Worm (Caenorhabditis elegans) whole organism, dauer: ENCODE results near the gene chst-1.

Experiments
- unc-62 ChIP-seq: sonication (generic microtip); optimal IDR thresholded peaks from 2 replicates; lab custom pipeline; 2017; ENCODE audit warnings: missing biosample characterization, missing genetic modification reagents, missing genetic modification characterization

The chst-1 gene

DNA sequence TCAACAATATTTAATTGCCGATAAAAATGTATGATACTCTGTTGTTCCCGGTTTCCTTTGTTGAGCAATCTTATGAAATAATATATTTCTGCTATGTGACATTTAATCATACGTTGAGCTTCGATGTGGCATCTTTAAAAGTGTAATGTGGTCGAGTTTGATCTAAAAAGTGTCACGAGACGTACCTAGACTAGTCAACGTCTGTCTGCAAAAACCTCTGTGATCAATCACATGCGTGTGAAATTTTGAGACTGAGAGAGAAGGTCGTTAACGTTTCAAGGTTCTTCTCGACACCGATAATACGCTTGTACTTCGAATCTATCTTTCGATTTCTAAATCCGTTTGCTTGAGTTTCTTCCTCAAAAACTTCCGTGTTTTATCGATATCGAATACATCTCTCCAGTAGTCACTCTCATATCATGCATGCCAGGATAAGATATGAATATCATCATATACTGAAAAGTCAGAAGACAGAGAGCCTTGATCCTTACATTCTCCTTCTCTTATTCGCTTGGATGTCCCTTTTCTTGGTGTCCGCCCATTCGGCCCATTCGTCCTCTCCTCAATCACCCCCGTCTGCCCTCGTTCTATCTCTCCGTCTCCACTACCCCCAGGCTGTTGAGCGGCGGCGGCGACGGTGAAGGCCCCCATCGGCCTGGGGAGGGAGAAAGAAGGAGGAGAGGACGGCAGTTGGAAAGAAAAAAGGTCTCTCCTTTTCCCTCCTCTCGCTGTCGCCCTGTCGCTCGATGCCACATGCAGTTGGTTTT, 21.7 kb upstream of the chst-1 start:
- TF ChIP-seq unc-62 (GFP tag; lab: Kevin White, UChicago): no peak

DNA sequence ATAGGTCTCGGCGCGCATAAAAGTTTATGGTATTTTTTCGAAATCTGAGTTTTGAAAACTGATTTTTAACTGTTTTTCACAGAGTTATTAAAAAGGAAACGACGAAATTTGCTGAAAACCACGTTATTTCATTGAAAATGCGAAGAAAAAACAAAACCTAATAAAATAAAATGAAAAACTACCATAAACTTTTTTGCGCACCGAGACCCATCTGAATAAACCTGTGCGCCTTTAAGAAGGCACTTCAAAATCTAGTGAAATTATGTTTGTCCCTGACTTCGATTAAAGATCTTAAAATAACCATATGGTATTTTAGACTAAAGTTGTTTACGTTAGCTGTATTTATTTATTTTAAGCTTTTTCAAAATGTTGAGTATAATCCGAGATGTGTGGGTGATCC, 21.0 kb upstream of the chst-1 start:
- TF ChIP-seq unc-62 (GFP tag; lab: Kevin White, UChicago): no peak

DNA sequence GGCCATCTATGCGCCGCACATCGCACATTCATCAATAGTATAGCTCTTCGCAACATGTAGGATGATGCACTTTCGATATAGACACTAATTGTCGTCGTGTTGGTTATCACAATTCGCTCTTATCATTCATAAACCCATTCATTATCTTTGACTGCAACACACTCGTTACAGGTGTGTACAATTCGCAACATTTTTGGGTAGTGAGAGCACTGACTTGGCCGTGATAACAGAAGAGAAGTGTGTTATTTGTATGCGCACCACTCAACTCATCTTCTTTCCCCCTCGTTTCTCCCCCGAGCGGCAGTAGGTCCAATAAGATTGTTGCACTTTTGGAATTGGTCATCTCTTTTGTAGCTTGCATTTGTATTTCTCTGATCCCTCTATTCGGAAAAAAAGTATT, 20.5 kb upstream of the chst-1 start:
- no peak for TF ChIP-seq unc-62 (GFP tag; lab: Kevin White, UChicago)

DNA sequence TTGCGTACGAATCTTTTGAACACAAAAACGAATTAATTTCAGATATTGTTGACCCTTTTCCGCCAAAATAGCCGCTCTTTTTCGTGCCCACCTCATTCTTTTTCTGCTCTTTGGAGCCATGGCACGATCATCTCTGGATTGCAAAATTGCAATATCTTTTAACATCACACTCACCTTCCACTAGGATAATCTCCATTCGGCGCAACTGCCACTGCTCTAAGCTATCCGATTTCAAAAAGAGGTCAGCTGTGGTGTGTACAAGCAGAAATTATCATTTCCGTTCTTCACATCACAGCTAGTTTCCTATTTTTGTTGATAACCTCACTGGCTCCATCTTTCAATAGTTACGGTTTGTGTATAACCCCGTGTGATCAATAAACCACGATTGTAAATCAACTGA, 19.8 kb upstream of the chst-1 start:
- TF ChIP-seq unc-62 (GFP tag; lab: Kevin White, UChicago): no peak

DNA sequence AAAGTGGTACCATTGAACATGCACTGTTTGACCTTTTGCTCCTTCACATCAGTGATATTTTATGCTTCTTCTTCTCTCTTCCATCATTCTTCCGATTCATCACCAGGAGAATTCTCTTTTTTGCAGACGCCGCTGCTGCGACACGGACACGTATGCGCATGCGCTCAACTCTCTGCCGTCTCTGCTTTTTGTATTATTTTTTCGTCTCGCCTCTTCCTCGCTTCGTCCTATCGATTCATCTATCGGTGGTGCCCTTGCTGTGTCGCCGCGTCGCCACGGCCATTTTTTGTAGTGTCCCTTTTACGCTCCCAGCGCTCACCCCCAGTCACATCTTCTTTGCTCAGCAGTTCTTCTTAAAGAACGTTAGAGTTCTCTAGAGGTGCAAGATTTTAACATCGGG, 19.4 kb upstream of the chst-1 start:
- TF ChIP-seq unc-62 (GFP tag; lab: Kevin White, UChicago): no peak

DNA sequence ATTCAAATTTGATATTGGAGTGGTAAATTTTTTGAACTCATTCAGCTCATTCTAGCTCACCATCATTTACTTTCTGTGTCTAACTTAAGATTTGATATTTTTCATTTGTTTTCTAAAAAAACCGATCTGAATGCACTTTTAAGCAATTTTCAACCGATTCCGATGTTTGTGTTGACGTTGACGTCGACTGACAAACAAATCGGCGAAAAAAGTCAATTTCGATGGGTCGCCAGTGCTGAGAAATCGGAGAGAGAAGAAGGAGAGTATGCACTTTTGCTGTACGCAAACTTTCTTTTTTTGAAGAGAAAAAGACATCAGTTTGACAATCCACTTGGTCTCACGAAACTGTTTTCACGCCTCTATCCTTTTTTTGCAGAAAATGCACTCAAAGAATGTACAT, 18.7 kb upstream of the chst-1 start:
- no peak for TF ChIP-seq unc-62 (GFP tag; lab: Kevin White, UChicago)

DNA sequence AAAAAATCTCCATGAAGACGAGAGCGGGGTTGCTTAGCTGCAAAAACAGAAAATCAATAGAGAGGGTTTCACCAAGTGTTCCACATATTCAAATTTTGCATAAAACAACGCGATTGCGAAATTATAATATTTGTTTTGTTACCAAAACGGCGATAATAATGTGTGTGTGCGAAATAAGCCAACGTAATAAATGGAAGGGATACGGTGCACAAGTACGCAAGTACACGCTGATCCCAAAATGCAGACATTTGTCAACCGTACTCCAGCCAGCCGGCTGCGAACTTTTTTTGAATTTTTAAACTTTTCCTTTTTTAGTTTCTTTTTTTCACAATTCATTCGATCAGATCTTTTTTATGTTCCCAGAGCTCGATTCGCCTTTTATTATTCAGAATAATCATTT, 18.1 kb upstream of the chst-1 start, which contains the start of gene ire-1:
ire-1 (minus strand) TSS at position 44 of the 400 bp plus-strand sequence.
- no peak for TF ChIP-seq unc-62 (GFP tag; lab: Kevin White, UChicago)

DNA sequence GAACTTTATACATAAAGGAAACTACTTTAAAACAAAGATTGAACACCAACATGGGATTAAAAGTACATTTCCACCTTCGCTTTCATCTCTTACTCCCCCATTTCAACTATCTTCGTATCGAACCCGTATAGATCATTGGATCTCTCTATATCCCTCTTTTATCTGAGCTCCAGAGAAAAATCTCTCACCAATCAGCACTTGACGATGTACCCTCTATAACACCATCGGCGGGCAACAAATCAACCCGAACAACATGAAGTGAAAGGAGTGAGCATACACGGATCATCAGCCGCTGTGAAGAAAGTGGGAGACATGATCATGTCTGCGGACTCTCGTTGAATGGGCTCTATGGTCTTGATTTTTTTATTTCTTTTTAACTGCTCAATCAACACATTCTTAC, 10.7 kb upstream of the chst-1 start:
- TF ChIP-seq unc-62 (GFP tag; lab: Kevin White, UChicago): no peak

DNA sequence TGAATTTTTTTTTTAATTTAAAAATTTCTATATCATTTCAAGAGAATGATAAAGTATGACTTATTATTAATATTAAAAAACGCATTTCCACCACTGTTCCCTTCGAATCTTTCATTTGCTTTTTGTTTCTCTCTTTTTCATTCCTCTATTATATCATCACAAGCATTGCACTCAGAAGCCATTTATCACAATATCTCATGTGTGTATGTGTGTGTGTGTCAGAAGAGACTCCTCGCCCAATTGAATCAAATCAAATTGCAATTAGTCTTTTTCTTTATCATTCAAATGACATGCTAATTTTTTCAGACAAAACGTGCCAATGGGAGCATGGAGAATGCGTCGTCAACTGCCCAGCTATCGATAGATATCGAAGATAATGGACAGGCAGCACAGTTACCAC, 9.4 kb upstream of the chst-1 start, which contains the start of gene unc-105:
unc-105 (plus strand) TSS at position 301 of the 400 bp plus-strand sequence.
- TF ChIP-seq unc-62 (GFP tag; lab: Kevin White, UChicago): no peak

DNA sequence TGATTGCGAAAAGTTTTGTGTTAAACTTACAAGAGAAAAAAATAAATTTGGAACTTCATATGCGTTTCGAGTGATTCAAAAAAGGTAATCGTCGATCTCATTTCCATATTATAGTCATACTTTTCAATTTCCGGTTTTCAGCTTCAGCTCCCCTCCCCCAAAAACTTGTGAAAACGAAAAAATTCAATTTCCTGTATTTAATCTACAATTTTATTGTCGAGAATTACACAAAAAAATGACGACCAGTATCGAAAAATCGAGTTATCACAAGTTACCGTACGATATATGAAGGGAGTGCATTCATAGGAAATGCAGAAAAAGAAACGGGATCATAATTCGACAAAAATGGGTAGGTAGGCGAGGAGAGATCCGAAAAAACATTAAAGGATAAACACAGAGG, 5.3 kb upstream of the chst-1 start, which contains the start of gene lron-4:
lron-4 (minus strand) TSS at position 101 of the 400 bp plus-strand sequence.
- TF ChIP-seq unc-62 (GFP tag; lab: Kevin White, UChicago): no peak

DNA sequence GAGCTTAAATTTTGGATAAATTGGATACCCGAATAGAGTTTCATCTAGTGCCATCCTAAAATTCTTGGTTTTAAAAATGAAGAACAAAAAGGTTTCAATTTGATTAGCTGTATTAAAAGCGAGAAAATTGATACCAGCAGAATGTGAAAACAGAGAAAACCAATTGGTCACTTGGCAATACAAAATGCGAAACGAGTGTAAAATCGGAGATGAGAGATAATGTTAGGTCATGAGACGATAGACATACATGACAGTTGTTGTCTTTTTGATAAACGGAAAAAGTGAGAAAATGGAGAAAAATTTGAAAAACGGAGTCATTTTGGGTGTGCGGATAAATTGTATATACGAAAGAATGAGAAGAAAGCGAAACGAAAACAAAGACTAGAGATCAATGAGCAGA, 1.8 kb downstream of the chst-1 start, which contains the start of gene sfxn-5:
sfxn-5 (minus strand) TSS at position 55 of the 400 bp plus-strand sequence.
- TF ChIP-seq unc-62 (GFP tag; lab: Kevin White, UChicago): no peak

DNA sequence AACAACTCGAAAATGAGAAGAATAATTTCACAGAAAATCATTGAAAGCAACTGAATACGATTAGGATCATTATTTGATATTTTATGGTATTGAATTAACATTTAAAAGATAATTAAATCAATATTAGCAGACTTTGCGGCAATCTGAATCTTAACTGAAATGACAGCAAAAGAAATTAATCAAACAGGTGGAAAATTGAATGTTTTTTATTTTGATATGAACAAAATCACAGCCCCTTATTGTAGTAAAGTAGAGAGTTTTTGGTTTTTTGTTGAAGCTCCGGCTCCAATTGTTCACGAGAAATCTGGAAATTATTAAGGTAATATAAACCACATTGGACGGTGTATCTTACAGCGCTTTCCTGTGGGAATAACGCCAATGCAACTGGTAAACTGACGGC, 4.7 kb downstream of the chst-1 start, which contains the start of gene sre-2:
sre-2 (minus strand) TSS at position 101 of the 400 bp plus-strand sequence.
- no peak for TF ChIP-seq unc-62 (GFP tag; lab: Kevin White, UChicago)

DNA sequence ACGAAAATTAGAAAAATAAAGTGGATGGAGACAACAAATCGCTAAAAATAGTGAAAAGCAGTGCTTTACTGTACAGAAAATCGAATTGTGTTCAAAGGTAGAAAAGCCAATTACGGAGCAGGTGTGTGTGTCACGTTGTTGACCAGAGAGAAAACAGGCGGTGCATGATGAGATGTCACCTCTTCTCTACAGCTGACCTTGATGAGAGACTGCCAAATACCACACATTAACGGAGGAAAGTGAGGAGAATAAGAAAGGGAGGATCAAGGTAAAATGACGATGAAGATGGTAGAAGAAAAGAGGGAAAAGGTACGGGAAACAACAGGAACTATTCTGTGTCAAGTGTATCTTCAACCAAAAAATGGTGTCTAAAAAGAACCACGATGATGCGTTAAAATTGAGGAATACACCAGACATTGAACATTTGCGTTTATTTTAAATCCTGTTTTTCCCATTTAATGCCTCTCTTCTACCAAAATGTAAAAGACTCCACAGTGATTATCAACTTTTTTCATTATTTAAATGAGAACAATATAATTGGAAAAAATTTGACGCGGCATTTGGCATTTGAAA, 7.5 kb downstream of the chst-1 start:
- TF ChIP-seq unc-62 (GFP tag; lab: Kevin White, UChicago): no peak

DNA sequence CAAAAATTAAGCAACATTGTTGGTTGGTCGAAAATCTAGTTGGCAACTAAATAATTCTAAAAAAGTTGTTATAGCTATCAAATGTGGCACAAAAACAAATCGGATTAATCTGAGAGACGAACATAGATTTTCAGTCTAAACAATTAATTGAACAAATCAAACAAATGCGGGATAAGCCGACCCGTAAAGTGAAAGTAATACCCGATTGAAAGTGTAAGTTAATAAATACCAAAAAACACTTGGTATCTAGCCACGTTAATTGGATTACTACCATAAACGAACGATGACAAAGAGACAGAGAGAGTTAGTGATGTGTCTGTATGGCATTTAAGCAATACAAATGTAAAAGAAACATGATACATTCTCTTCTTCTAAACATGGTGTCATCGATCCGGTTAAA, 12.9 kb downstream of the chst-1 start:
- TF ChIP-seq unc-62 (GFP tag; lab: Kevin White, UChicago): no peak

DNA sequence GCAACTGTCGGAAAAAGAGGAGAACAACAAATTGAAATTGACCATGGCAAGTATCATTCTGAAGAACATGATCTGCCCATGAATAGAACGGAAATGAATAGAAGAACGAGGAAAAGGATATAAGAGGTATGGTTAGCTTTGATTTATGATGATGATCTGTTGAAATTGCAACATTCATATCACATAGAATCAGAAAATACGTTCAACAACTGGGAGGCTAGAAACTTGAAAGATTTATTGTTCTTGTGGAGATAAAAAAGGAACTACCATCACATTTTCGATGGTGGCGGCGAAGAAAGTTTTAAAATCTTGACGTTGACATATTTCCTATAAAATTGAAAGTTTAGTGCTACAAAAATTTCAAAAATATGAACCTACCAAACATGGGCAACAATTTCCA, 13.5 kb downstream of the chst-1 start:
- TF ChIP-seq unc-62 (GFP tag; lab: Kevin White, UChicago): no peak

DNA sequence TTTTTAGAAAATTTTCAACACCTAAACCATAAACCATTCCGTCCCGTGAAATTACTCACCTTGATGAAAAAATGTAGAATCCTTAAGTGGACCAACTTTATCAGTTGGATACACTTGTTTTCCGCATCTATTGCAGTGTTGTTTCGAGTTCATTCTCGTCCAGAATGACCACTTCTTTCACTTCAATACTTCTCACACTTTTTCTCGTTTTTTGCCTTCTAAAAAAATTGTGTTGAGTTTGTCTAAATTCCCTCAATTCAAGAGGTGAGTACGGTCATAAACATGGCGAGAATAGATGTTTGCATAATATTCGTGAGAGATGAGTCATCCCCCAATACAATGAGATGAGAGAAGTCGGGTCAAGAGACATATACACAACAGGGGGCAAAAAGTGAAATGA, 14.2 kb downstream of the chst-1 start, which contains the start of gene ltd-1:
ltd-1 (minus strand) TSS at position 218 of the 400 bp plus-strand sequence.
- TF ChIP-seq unc-62 (GFP tag; lab: Kevin White, UChicago): no peak

DNA sequence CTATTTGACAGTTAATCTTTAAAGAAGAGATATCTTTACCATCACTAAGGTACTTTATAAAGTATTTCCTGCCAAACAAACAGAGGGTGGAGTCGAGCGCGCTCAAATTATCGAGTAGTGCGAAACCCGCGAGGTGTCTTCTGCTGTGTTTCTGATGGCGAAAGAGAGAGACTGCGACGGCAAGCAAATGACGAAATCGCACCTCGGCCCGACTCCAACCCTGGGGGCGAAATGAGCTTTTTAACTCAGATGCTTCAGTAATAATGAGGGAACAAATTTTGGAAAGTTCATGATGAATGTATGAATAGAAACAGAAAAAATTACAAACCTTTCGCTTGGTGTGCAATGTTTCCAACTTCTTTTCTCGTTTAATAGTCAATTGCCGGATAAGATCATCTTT, 15.2 kb downstream of the chst-1 start:
- TF ChIP-seq unc-62 (GFP tag; lab: Kevin White, UChicago): no peak
